Fruit fly (Drosophila melanogaster): ENCODE results near the gene Spn.

The Spn gene

dm6 chr3L:2504031-2504615, 50.0 kb downstream of the Spn start:
- TF ChIP-seq danr (GFP tag; IDR thresholded peaks at IDR 0.05) (no peak), gsb-n (tag; optimal IDR thresholded peaks at IDR 0.05) (no peak), Optix (GFP tag; IDR thresholded peaks at IDR 0.05) (0 out of 3 replicates have a peak, but pooled peaks have one; percentile 11), lilli (GFP tag; optimal IDR thresholded peaks at IDR 0.05) (no peak), CG34376 (GFP tag; optimal IDR thresholded peaks at IDR 0.05) (peak; percentile 71), Tbp (GFP tag; optimal IDR thresholded peaks at IDR 0.05) (no peak), oc (tag; optimal IDR thresholded peaks at IDR 0.05) (no peak), sug (tag; optimal IDR thresholded peaks at IDR 0.05) (peak; percentile 92), CG8944 (GFP tag; optimal IDR thresholded peaks at IDR 0.05) (no peak), pfk (GFP tag; optimal IDR thresholded peaks at IDR 0.05) (no peak)

dm6 chr3L:2503465-2503864, 50.6 kb downstream of the Spn start, which contains the start of gene CG16758:
CG16758 (minus strand) TSS chr3L:2503606.
- 0 out of 4 replicates have a peak, but pooled peaks have one; percentile 40 for TF ChIP-seq chinmo (GFP tag; IDR thresholded peaks at IDR 0.05; ENCODE audit: partially characterized antibody)
- TF ChIP-seq Deaf1 (tag; optimal IDR thresholded peaks at IDR 0.05) = peak; percentile 81
- TF ChIP-seq Taf1 (GFP tag; IDR thresholded peaks at IDR 0.05) = no peak
- peak; percentile 62; the same call in 1 of the 2 replicates for TF ChIP-seq Adf1 (GFP tag; IDR thresholded peaks at IDR 0.05)
- TF ChIP-seq CG4854 (GFP tag; optimal IDR thresholded peaks at IDR 0.05) = no peak
- no peak for TF ChIP-seq exex (tag; optimal IDR thresholded peaks at IDR 0.05)

dm6 chr3L:2501764-2502163, 52.3 kb downstream of the Spn start:
- TF ChIP-seq maf-S (GFP tag; optimal IDR thresholded peaks at IDR 0.05) (peak; percentile 49), gem (tag; optimal IDR thresholded peaks at IDR 0.05) (peak; percentile 76), Hsf (GFP tag; optimal IDR thresholded peaks at IDR 0.05) (peak; percentile 73), Dp (GFP tag; optimal IDR thresholded peaks at IDR 0.05) (no peak), vfl (GFP tag; optimal IDR thresholded peaks at IDR 0.05) (peak; percentile 60), dati (GFP tag; IDR thresholded peaks at IDR 0.05) (no peak), CG14441 (GFP tag; IDR thresholded peaks at IDR 0.05) (peak; percentile 85), bsh (GFP tag; optimal IDR thresholded peaks at IDR 0.05) (peak in 1 of 2 experiments; percentile 35), CG12659 (GFP tag; optimal IDR thresholded peaks at IDR 0.05) (peak; percentile 59), Fer3 (tag; optimal IDR thresholded peaks at IDR 0.05) (peak; percentile 76), dimm (GFP tag; IDR thresholded peaks at IDR 0.05) (0 out of 2 replicates have a peak, but pooled peaks have one; percentile 10), Abd-B (GFP tag; optimal IDR thresholded peaks at IDR 0.05) (peak; percentile 39), CG10366 (GFP tag; IDR thresholded peaks at IDR 0.05) (peak; percentile 69), Dbx (GFP tag; IDR thresholded peaks at IDR 0.05) (peak; percentile 90), CG1602 (GFP tag; optimal IDR thresholded peaks at IDR 0.05) (peak; percentile 0), unpg (GFP tag; optimal IDR thresholded peaks at IDR 0.05) (peak; percentile 66), Fer1 (GFP tag; optimal IDR thresholded peaks at IDR 0.05) (peak; percentile 72), toy (GFP tag; IDR thresholded peaks at IDR 0.05) (peak; percentile 20; the same call in 1 of the 2 replicates), CG17385 (GFP tag; optimal IDR thresholded peaks at IDR 0.05) (peak; percentile 62), Trl (optimal IDR thresholded peaks at IDR 0.05) (no peak), Trl (GFP tag; optimal IDR thresholded peaks at IDR 0.05) (no peak), CHES-1-like (GFP tag; optimal IDR thresholded peaks at IDR 0.05) (peak; percentile 49), Gsc (GFP tag; IDR thresholded peaks at IDR 0.05) (no peak), mld (GFP tag; IDR thresholded peaks at IDR 0.05; ENCODE audit: partially characterized antibody) (no peak), lab (GFP tag; optimal IDR thresholded peaks at IDR 0.05) (peak; percentile 91), YL-1 (GFP tag; optimal IDR thresholded peaks at IDR 0.05) (no peak), dpn (GFP tag; optimal IDR thresholded peaks at IDR 0.05) (peak; percentile 46 to 64), pum (GFP tag; optimal IDR thresholded peaks at IDR 0.05) (no peak), sqz (GFP tag; optimal IDR thresholded peaks at IDR 0.05) (no peak), Adf1 (GFP tag; IDR thresholded peaks at IDR 0.05) (peak; percentile 67), CG14667 (GFP tag; IDR thresholded peaks at IDR 0.05) (0 out of 2 replicates have a peak, but pooled peaks have one; percentile 23), CG13287 (GFP tag; IDR thresholded peaks at IDR 0.05; ENCODE audit: partially characterized antibody) (no peak)
